Worm (Caenorhabditis elegans): Measurements from ENCODE around the gene R144.12.
"Not testable (repeated sequence)": the region's sequence is repeated elsewhere in the genome, so short reads cannot be mapped to it uniquely, and the experiment has no call there.

The R144.12 gene

DNA sequence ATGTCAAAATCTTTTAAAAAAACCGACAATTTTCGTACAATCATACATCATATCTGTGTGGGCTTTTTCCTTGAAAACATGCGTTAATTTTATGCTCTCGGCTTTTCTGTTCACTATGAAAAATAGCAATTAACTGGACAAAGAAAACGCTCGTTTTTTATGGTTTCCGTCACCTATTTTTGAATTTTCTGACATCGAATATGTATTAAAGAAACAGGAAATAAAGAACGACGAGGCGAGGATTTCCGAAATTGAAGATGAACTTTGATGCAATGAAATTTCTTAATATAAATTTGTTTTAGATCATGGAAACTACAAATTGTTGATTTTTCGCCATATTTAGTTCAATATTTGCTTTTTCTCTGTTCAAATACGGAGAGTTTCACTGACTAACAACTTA lies 22.8 kb downstream of the R144.12 start:
- no peak for TF ChIP-seq lsl-1 (GFP tag; optimal IDR thresholded peaks at IDR 0.05)
- TF ChIP-seq rcor-1 (GFP tag; IDR thresholded peaks at IDR 0.05), result no peak

- TF ChIP-seq nhr-27 (tag; optimal IDR thresholded peaks at IDR 0.05); C06A6.2 (GFP tag; conservative IDR thresholded peaks at IDR 0.05); madf-6 (GFP tag; IDR thresholded peaks at IDR 0.05): not testable (repeated sequence)
These were observed 26.4 kb downstream of the R144.12 start, which contains the start of gene C27F2.6 for ce11 chrIII:4980367-4980766. TSS of gene C27F2.6 (minus strand) at chrIII:4980467.

ce11 chrIII:4968146-4968545 lies 38.6 kb downstream of the R144.12 start:
- no peak for TF ChIP-seq pbrm-1 (GFP tag; IDR thresholded peaks at IDR 0.05)
- no peak for TF ChIP-seq F23B12.7 (tag; optimal IDR thresholded peaks at IDR 0.05; ENCODE audit: insufficient read depth)
- no peak for TF ChIP-seq F57A8.1 (GFP tag; optimal IDR thresholded peaks at IDR 0.05)
- no peak for TF ChIP-seq lsl-1 (GFP tag; optimal IDR thresholded peaks at IDR 0.05)
- no peak for TF ChIP-seq Y79H2A.3 (GFP tag; conservative IDR thresholded peaks at IDR 0.05)
- TF ChIP-seq unc-130 (GFP tag; optimal IDR thresholded peaks at IDR 0.05), result no peak
- TF ChIP-seq nfya-2 (GFP tag; IDR thresholded peaks at IDR 0.05), result no peak
- no peak for TF ChIP-seq nhr-80 (tag; optimal IDR thresholded peaks at IDR 0.05)
- TF ChIP-seq madf-8 (GFP tag; conservative IDR thresholded peaks at IDR 0.05), result no peak
- TF ChIP-seq lin-26 (GFP tag; IDR thresholded peaks at IDR 0.05), result no peak
- TF ChIP-seq F39B2.1 (GFP tag; IDR thresholded peaks at IDR 0.05), result no peak

- TF ChIP-seq attf-6 (GFP tag; IDR thresholded peaks at IDR 0.05), result no peak
- TF ChIP-seq F55B11.4 (tag; optimal IDR thresholded peaks at IDR 0.05; ENCODE audit: borderline replicate concordance, insufficient read depth), result no peak
- no peak for TF ChIP-seq mxl-1 (tag; optimal IDR thresholded peaks at IDR 0.05)
- TF ChIP-seq F22D6.2 (tag; optimal IDR thresholded peaks at IDR 0.05), result no peak
- no peak for TF ChIP-seq hmg-1.2 (GFP tag; IDR thresholded peaks at IDR 0.05)
- no peak for TF ChIP-seq unc-62 (GFP tag; optimal IDR thresholded peaks at IDR 0.05)
These were observed 39.5 kb downstream of the R144.12 start for ce11 chrIII:4967236-4967635.

ce11 chrIII:4965271-4965670 lies 41.5 kb downstream of the R144.12 start, which contains the start of gene nca-2:
TSS of gene nca-2 (plus strand) at chrIII:4965571.
- no peak for TF ChIP-seq snpc-1.3 (tag; optimal IDR thresholded peaks at IDR 0.05; ENCODE audit: insufficient read depth)
- no peak for TF ChIP-seq mel-28 (tag; optimal IDR thresholded peaks at IDR 0.05; ENCODE audit: borderline replicate concordance)
- TF ChIP-seq mxl-1 (tag; optimal IDR thresholded peaks at IDR 0.05), result no peak
- TF ChIP-seq nhr-90 (tag; optimal IDR thresholded peaks at IDR 0.05), result no peak
- no peak for TF ChIP-seq attf-6 (GFP tag; IDR thresholded peaks at IDR 0.05)
- no peak for TF ChIP-seq athp-1 (tag; optimal IDR thresholded peaks at IDR 0.05)

DNA sequence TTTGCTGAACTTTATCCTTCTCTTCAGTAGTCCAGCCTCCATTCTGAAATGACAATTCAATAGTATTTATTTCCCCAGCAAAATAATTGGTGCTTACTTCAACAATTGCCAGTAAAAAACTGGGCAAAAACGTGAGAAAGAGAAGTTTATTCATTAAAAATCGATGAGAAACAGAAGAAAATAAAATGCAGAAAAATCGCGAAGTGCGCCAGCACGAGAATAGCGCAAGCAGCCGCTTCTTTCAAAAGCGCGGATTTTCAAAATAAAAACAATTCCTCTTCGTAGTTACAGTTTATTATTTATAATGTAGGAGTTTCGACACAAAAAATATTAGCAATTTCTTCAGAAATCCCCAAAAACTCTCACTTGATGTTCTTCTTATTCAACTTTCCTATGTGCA lies 43.9 kb downstream of the R144.12 start, which contains the start of gene C27F2.9:
TSS of gene C27F2.9 (minus strand) at position 159 of the 400 bp plus-strand sequence.
- peak; percentile 54 for TF ChIP-seq K12H6.12 (tag; optimal IDR thresholded peaks at IDR 0.05)
- peak; percentile 97 for TF ChIP-seq dpl-1 (GFP tag; optimal IDR thresholded peaks at IDR 0.05)
- peak; percentile 50 for TF ChIP-seq snpc-4 (GFP tag; optimal IDR thresholded peaks at IDR 0.05)
- peak in 2 of 4 experiments; percentile 55 to 85 for TF ChIP-seq snpc-4 (tag; optimal IDR thresholded peaks at IDR 0.05)
- no peak for TF ChIP-seq rpc-1 (optimal IDR thresholded peaks at IDR 0.05)
- TF ChIP-seq rpc-1 (tag; optimal IDR thresholded peaks at IDR 0.05), result no peak
- no peak for TF ChIP-seq atf-7 (tag; optimal IDR thresholded peaks at IDR 0.05)
- no peak for TF ChIP-seq F49E8.2 (tag; optimal IDR thresholded peaks at IDR 0.05; ENCODE audit: insufficient read depth)
- peak; percentile 91 for TF ChIP-seq attf-5 (GFP tag; optimal IDR thresholded peaks at IDR 0.05)
- no peak for TF ChIP-seq F22D6.2 (tag; optimal IDR thresholded peaks at IDR 0.05)
- TF ChIP-seq lag-1 (GFP tag; IDR thresholded peaks at IDR 0.05), result no peak
- peak; percentile 79 for TF ChIP-seq F33H1.4 (GFP tag; IDR thresholded peaks at IDR 0.05)
- TF ChIP-seq ceh-27 (GFP tag; optimal IDR thresholded peaks at IDR 0.05), result peak; percentile 34
- peak; percentile 35 for TF ChIP-seq somi-1 (GFP tag; optimal IDR thresholded peaks at IDR 0.05)
- peak; percentile 85 for TF ChIP-seq hmg-20 (GFP tag; IDR thresholded peaks at IDR 0.05)
- peak; percentile 73 for TF ChIP-seq pbrm-1 (GFP tag; IDR thresholded peaks at IDR 0.05)
- TF ChIP-seq egrh-3 (GFP tag; IDR thresholded peaks at IDR 0.05), result 0 out of 2 replicates have a peak, but pooled peaks have one; percentile 12
- TF ChIP-seq madf-10 (tag; optimal IDR thresholded peaks at IDR 0.05), result peak; percentile 35
- peak; percentile 90 for TF ChIP-seq rcor-1 (GFP tag; IDR thresholded peaks at IDR 0.05)
